Worm (Caenorhabditis elegans) whole organism, L4 larva: ENCODE results near the gene B0244.7.

Source experiments
- R02D3.7 ChIP-seq: fragments of 150-350 bp; sonication (generic microtip); optimal IDR thresholded peaks from 3 replicates; lab custom pipeline; 2014; ENCODE audit warnings: missing biosample characterization, missing genetic modification characterization
- dpl-1 ChIP-seq: fragments of 150-350 bp; optimal IDR thresholded peaks from 2 replicates; lab custom pipeline; 2014; ENCODE audit warnings: missing biosample characterization, missing genetic modification reagents, missing genetic modification characterization
- fkh-10 ChIP-seq: fragments of 150-350 bp; optimal IDR thresholded peaks from 2 replicates; lab custom pipeline; 2014; ENCODE audit warnings: missing biosample characterization, missing genetic modification reagents, missing genetic modification characterization
- hlh-30 ChIP-seq: sonication (generic microtip); optimal IDR thresholded peaks from 2 replicates; lab custom pipeline; 2017; ENCODE audit warnings: antibody characterized with exemption, mild to moderate bottlenecking, missing genetic modification characterization, missing compliant biosample characterization; ENCODE audit not compliant: insufficient read depth
- jun-1 ChIP-seq: fragments of 150-350 bp; optimal IDR thresholded peaks from 2 replicates; lab custom pipeline; 2014; ENCODE audit warnings: missing biosample characterization, missing genetic modification reagents, missing genetic modification characterization
- lin-39 ChIP-seq: fragments of 150-350 bp; optimal IDR thresholded peaks from 2 replicates; lab custom pipeline; 2014; ENCODE audit warnings: missing biosample characterization, missing genetic modification reagents, missing genetic modification characterization
- lsy-2 ChIP-seq, 2 experiments: fragments of 150-350 bp in 1 of 2; sonication (generic microtip) in 1 of 2; optimal IDR thresholded peaks; 2 replicates each; lab custom pipeline; 2014 to 2017; ENCODE audit warnings: missing biosample characterization in 2 of 2, missing genetic modification characterization in 2 of 2
- mep-1 ChIP-seq: fragments of 150-350 bp; sonication (generic microtip); optimal IDR thresholded peaks from 3 replicates; lab custom pipeline; 2014; ENCODE audit warnings: missing biosample characterization, missing genetic modification characterization
- nhr-237 ChIP-seq: sonication (generic microtip); optimal IDR thresholded peaks from 2 replicates; lab custom pipeline; 2017; ENCODE audit warnings: missing biosample characterization, missing genetic modification characterization
- nhr-28 ChIP-seq: fragments of 150-350 bp; optimal IDR thresholded peaks from 2 replicates; lab custom pipeline; 2014; ENCODE audit warnings: missing biosample characterization, missing genetic modification characterization
- nhr-77 ChIP-seq: fragments of 150-350 bp; optimal IDR thresholded peaks from 2 replicates; lab custom pipeline; 2014; ENCODE audit warnings: missing biosample characterization, missing genetic modification characterization
- pha-4 ChIP-seq, 2 experiments: fragments of 150-350 bp in 1 of 2; fragments of 200-800 bp in 1 of 2; sonication (Bioruptor generic) in 1 of 2; IDR thresholded peaks in 1 of 2; optimal IDR thresholded peaks in 1 of 2; 2 replicates each; pipeline versions ENCODE4 v1.3.6 to Lab custom; 2014 to 2022; ENCODE audit warnings: missing genetic modification characterization in 2 of 2, missing genetic modification reagents in 2 of 2, missing biosample characterization in 1 of 2, missing compliant biosample characterization in 1 of 2
- unc-62 ChIP-seq, 3 experiments: fragments of 150-350 bp in 1 of 3; sonication (generic microtip); optimal IDR thresholded peaks in 2 of 3; peaks in 1 of 3; 1 replicate in 1 of 3; 2 replicates in 2 of 3; lab custom pipeline; 2014 to 2017; ENCODE audit warnings: missing biosample characterization in 3 of 3, missing genetic modification characterization in 3 of 3, missing genetic modification reagents in 3 of 3, missing genotype in 1 of 3
- zfp-2 ChIP-seq: sonication (generic microtip); optimal IDR thresholded peaks from 2 replicates; lab custom pipeline; 2016; ENCODE audit warnings: mild to moderate bottlenecking, missing genetic modification characterization, missing compliant biosample characterization

ce11 chrIII:5737708-5738107 is 6.4 kb downstream of the B0244.7 start, which contains the start of gene B0244.6:
- TF ChIP-seq fkh-10 (GFP tag; lab: Kevin White, UChicago), result no peak
- no peak for TF ChIP-seq unc-62 (GFP tag; optimal IDR thresholded peaks at IDR 0.05 in 1 of 2; lab: Kevin White, UChicago)
- TF ChIP-seq unc-62 (tag; optimal IDR thresholded peaks at IDR 0.05; lab: Kevin White, UChicago), result no peak
- no peak for TF ChIP-seq nhr-28 (tag; lab: Kevin White, UChicago)
- no peak for TF ChIP-seq nhr-237 (tag; lab: Kevin White, UChicago)
- TF ChIP-seq dpl-1, result no peak
- TF ChIP-seq mep-1 (tag; lab: Kevin White, UChicago), result no peak
- TF ChIP-seq zfp-2 (tag; lab: Kevin White, UChicago), result no peak
- no peak for TF ChIP-seq nhr-77 (tag; lab: Kevin White, UChicago)
- no peak for TF ChIP-seq lsy-2 (tag; optimal IDR thresholded peaks at IDR 0.05; lab: Kevin White, UChicago)
- no peak for TF ChIP-seq hlh-30 (tag; lab: Kevin White, UChicago)
- no peak for TF ChIP-seq jun-1
- TF ChIP-seq pha-4 (GFP tag; IDR thresholded peaks at IDR 0.05; lab: Robert Waterston, UW), result no peak
- TF ChIP-seq pha-4 (tag; optimal IDR thresholded peaks at IDR 0.05; lab: Kevin White, UChicago), result no peak
- TF ChIP-seq R02D3.7 (tag; lab: Kevin White, UChicago), result no peak
- no peak for TF ChIP-seq lin-39
